Fruit fly (Drosophila melanogaster): Measurements from ENCODE around the gene Ir7e.

The Ir7e gene

DNA sequence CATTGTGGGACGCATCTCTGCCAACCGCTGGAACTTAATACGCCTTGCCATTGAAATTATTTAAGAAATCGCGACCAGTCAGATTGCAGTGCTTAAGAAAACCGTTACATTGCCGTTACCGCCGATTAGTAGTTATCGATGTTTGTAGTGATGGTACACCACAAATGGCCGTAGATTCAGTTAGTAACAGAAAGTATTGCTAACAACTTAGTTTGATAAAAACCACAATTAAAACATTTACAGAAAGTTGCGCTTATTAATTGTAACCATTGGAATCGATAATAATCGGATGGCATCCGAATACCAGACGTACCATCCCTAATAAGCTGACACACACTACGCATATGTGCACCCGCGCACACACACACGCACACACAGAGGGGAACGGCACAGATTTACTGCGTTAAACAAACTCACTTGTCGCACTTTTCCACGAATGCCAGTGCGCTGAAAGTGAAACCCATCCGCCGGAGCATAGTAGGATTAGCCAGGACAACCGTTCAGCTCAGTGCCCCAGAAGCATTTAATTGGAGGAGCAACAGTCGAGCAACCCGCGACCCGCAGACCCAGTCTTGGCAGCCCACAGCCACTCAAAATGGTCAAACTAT lies 38.7 kb upstream of the Ir7e start, which contains the start of the genes hdm and Ykt6 (continued):
- peak; percentile 69 for TF ChIP-seq Atf3 (GFP tag; optimal IDR thresholded peaks at IDR 0.05)
- TF ChIP-seq CG14860 (GFP tag; IDR thresholded peaks at IDR 0.05; ENCODE audit: partially characterized antibody), result peak; percentile 93
- peak; percentile 62 for TF ChIP-seq CG34376 (GFP tag; optimal IDR thresholded peaks at IDR 0.05)
- peak; percentile 75 for TF ChIP-seq ap (GFP tag; IDR thresholded peaks at IDR 0.05)
- no peak for TF ChIP-seq prd (optimal IDR thresholded peaks at IDR 0.05)
- TF ChIP-seq prd (GFP tag; IDR thresholded peaks at IDR 0.05), result peak; percentile 92
- peak; percentile 61 for TF ChIP-seq eyg (GFP tag; optimal IDR thresholded peaks at IDR 0.05)
- peak; percentile 77 for TF ChIP-seq CG6689 (GFP tag; IDR thresholded peaks at IDR 0.05)
- peak; percentile 70 for TF ChIP-seq CG17385 (GFP tag; optimal IDR thresholded peaks at IDR 0.05)
- TF ChIP-seq z (GFP tag; IDR thresholded peaks at IDR 0.05), result no peak
- TF ChIP-seq ac (GFP tag; optimal IDR thresholded peaks at IDR 0.05), result no peak
- TF ChIP-seq CG1529 (GFP tag; optimal IDR thresholded peaks at IDR 0.05), result peak; percentile 51
- TF ChIP-seq Max (GFP tag; optimal IDR thresholded peaks at IDR 0.05), result peak; percentile 56
- TF ChIP-seq MTF-1 (GFP tag; optimal IDR thresholded peaks at IDR 0.05; ENCODE audit: borderline replicate concordance), result no peak
- TF ChIP-seq Camta (GFP tag; optimal IDR thresholded peaks at IDR 0.05), result peak; percentile 79
- peak; percentile 73 for TF ChIP-seq CG11398 (GFP tag; optimal IDR thresholded peaks at IDR 0.05)
- TF ChIP-seq CG12744 (GFP tag; optimal IDR thresholded peaks at IDR 0.05), result peak; percentile 58
- TF ChIP-seq tx (GFP tag; optimal IDR thresholded peaks at IDR 0.05), result peak; percentile 74
- peak; percentile 52 for TF ChIP-seq repo (GFP tag; optimal IDR thresholded peaks at IDR 0.05)
- peak; percentile 71 for TF ChIP-seq CG14667 (GFP tag; IDR thresholded peaks at IDR 0.05)
- peak; percentile 71 for TF ChIP-seq zen (tag; optimal IDR thresholded peaks at IDR 0.05)
- TF ChIP-seq CG43689 (GFP tag; IDR thresholded peaks at IDR 0.05), result no peak
- no peak for TF ChIP-seq fd64A (GFP tag; optimal IDR thresholded peaks at IDR 0.05)
- TF ChIP-seq CG6254 (GFP tag; optimal IDR thresholded peaks at IDR 0.05), result peak; percentile 39

dm6 chrX:7911983-7912630 lies 30.6 kb upstream of the Ir7e start, which contains the start of gene snz:
TSS of gene snz (plus strand) at chrX:7912089.
- TF ChIP-seq crp (GFP tag; optimal IDR thresholded peaks at IDR 0.05) (peak in 1 of 2 experiments; percentile 0), Dref (GFP tag; IDR thresholded peaks at IDR 0.05) (peak; percentile 88), crc (GFP tag; optimal IDR thresholded peaks at IDR 0.05) (no peak), HLH4C (GFP tag; IDR thresholded peaks at IDR 0.05; ENCODE audit: partially characterized antibody) (peak; percentile 86), hb (GFP tag; IDR thresholded peaks at IDR 0.05; ENCODE audit: partially characterized antibody) (peak; percentile 75), MESR4 (GFP tag; optimal IDR thresholded peaks at IDR 0.05) (peak; percentile 38), Ets97D (GFP tag; optimal IDR thresholded peaks at IDR 0.05) (peak; percentile 38), nmo (GFP tag; optimal IDR thresholded peaks at IDR 0.05) (peak; percentile 1), Dek (tag; optimal IDR thresholded peaks at IDR 0.05) (no peak), Doc3 (GFP tag; IDR thresholded peaks at IDR 0.05; ENCODE audit: partially characterized antibody) (peak; percentile 57; the same call in 1 of the 3 replicates), zen2 (GFP tag; IDR thresholded peaks at IDR 0.05; ENCODE audit: partially characterized antibody) (peak; percentile 68; the same call in 2 of the 3 replicates), CG2116 (GFP tag; optimal IDR thresholded peaks at IDR 0.05) (peak; percentile 87), CG14710 (tag; optimal IDR thresholded peaks at IDR 0.05) (peak; percentile 15), exex (tag; optimal IDR thresholded peaks at IDR 0.05) (peak; percentile 68), caup (GFP tag; optimal IDR thresholded peaks at IDR 0.05; ENCODE audit: severe bottlenecking) (peak; percentile 10), chm (GFP tag; IDR thresholded peaks at IDR 0.05) (no peak), sim (GFP tag; IDR thresholded peaks at IDR 0.05) (no peak), onecut (GFP tag; IDR thresholded peaks at IDR 0.05) (peak; percentile 85), bigmax (GFP tag; optimal IDR thresholded peaks at IDR 0.05) (no peak), CG42726 (GFP tag; IDR thresholded peaks at IDR 0.05; ENCODE audit: partially characterized antibody) (peak; percentile 42; the same call in 1 of the 2 replicates), Bgb (GFP tag; IDR thresholded peaks at IDR 0.05; ENCODE audit: partially characterized antibody) (peak; percentile 82), Dbx (GFP tag; IDR thresholded peaks at IDR 0.05) (0 out of 3 replicates have a peak, but pooled peaks have one; percentile 5), CG3065 (GFP tag; optimal IDR thresholded peaks at IDR 0.05) (no peak), zfh1 (GFP tag; IDR thresholded peaks at IDR 0.05) (0 out of 3 replicates have a peak, but pooled peaks have one; percentile 27)
